Worm (Caenorhabditis elegans) whole organism, young adult: ENCODE results near the gene K01A2.6.

Experiments used
- F10E7.11 ChIP-seq: sonication (generic microtip); optimal IDR thresholded peaks from 2 replicates; lab custom pipeline; 2017; ENCODE audit warnings: mild to moderate bottlenecking, missing genetic modification characterization, moderate library complexity, missing compliant biosample characterization
- F39B2.1 ChIP-seq: fragments of 200-800 bp; sonication (Bioruptor generic); IDR thresholded peaks from 2 replicates; pipeline ENCODE4 v1.3.6; 2022; ENCODE audit warnings: missing genetic modification reagents, missing genetic modification characterization, missing compliant biosample characterization
- F52B5.7 ChIP-seq: sonication (generic microtip); optimal IDR thresholded peaks from 2 replicates; lab custom pipeline; 2016; ENCODE audit warnings: mild to moderate bottlenecking, missing genetic modification characterization, missing compliant biosample characterization
- F57A8.1 ChIP-seq: fragments of 200-800 bp; sonication (Bioruptor generic); optimal IDR thresholded peaks from 2 replicates; lab custom pipeline; 2018; ENCODE audit warnings: mild to moderate bottlenecking, missing genetic modification characterization, moderate library complexity, missing compliant biosample characterization
- F57C9.4 ChIP-seq: sonication (generic microtip); optimal IDR thresholded peaks from 2 replicates; lab custom pipeline; 2017; ENCODE audit warnings: mild to moderate bottlenecking, missing genetic modification characterization, missing compliant biosample characterization
- Y53G8AR.9 ChIP-seq: fragments of 200-800 bp; sonication (Bioruptor generic); conservative IDR thresholded peaks from 2 replicates; pipeline ENCODE4 v1.3.6; 2022; ENCODE audit warnings: missing genetic modification reagents, missing genetic modification characterization, missing compliant biosample characterization
- Y67H2A.10 ChIP-seq: fragments of 200-800 bp; sonication (Bioruptor generic); conservative IDR thresholded peaks from 2 replicates; pipeline ENCODE4 v1.3.6; 2022; ENCODE audit warnings: missing genetic modification reagents, missing genetic modification characterization, missing compliant biosample characterization
- Y95B8A.8 ChIP-seq: fragments of 200-800 bp; sonication (Bioruptor generic); IDR thresholded peaks from 2 replicates; pipeline ENCODE4 v1.3.6; 2022; ENCODE audit warnings: missing genetic modification reagents, missing genetic modification characterization, missing compliant biosample characterization
- ama-1 ChIP-seq, 3 experiments: fragments of 150-350 bp in 1 of 3; sonication (generic microtip) in 2 of 3; optimal IDR thresholded peaks; 2 replicates each; lab custom pipeline; 2014 to 2018; ENCODE audit warnings: missing biosample characterization in 2 of 3, missing genetic modification characterization in 2 of 3, missing genetic modification reagents in 2 of 3
- athp-1 ChIP-seq: sonication (generic microtip); optimal IDR thresholded peaks from 2 replicates; lab custom pipeline; 2017; ENCODE audit warnings: mild to moderate bottlenecking, missing genetic modification characterization, missing compliant biosample characterization
- bed-2 ChIP-seq: fragments of 200-800 bp; sonication (Bioruptor generic); IDR thresholded peaks from 2 replicates; pipeline ENCODE4 v1.3.6; 2022; ENCODE audit warnings: missing genetic modification reagents, missing genetic modification characterization, missing compliant biosample characterization
- ccch-3 ChIP-seq: fragments of 200-800 bp; sonication (Bioruptor generic); optimal IDR thresholded peaks from 2 replicates; lab custom pipeline; 2018; ENCODE audit warnings: mild to moderate bottlenecking, missing genetic modification characterization, missing compliant biosample characterization
- cebp-1 ChIP-seq, 2 experiments: fragments of 200-800 bp in 1 of 2; sonication (Bioruptor generic) in 1 of 2; sonication (generic microtip) in 1 of 2; IDR thresholded peaks in 1 of 2; optimal IDR thresholded peaks in 1 of 2; 2 replicates each; pipeline versions ENCODE4 v1.3.6 to Lab custom; 2017 to 2022; ENCODE audit warnings: missing compliant biosample characterization in 2 of 2, missing genetic modification characterization in 2 of 2, mild to moderate bottlenecking in 1 of 2, missing genetic modification reagents in 1 of 2, moderate library complexity in 1 of 2
- ceh-100 ChIP-seq: fragments of 200-800 bp; sonication (Bioruptor generic); IDR thresholded peaks from 2 replicates; pipeline ENCODE4 v1.3.6; 2022; ENCODE audit warnings: missing genetic modification reagents, missing genetic modification characterization, missing compliant biosample characterization
- dox-1 ChIP-seq: fragments of 200-800 bp; sonication (Bioruptor generic); IDR thresholded peaks from 2 replicates; pipeline ENCODE4 v1.3.6; 2022; ENCODE audit warnings: missing genetic modification reagents, missing genetic modification characterization, missing compliant biosample characterization
- dpl-1 ChIP-seq: fragments of 150-350 bp; optimal IDR thresholded peaks from 2 replicates; lab custom pipeline; 2014; ENCODE audit warnings: missing biosample characterization, missing genetic modification reagents, missing genetic modification characterization
- egl-18 ChIP-seq: fragments of 200-800 bp; sonication (Bioruptor generic); IDR thresholded peaks from 2 replicates; pipeline ENCODE4 v1.3.6; 2022; ENCODE audit warnings: missing genetic modification reagents, missing genetic modification characterization, missing compliant biosample characterization
- ekl-4 ChIP-seq: fragments of 200-800 bp; sonication (Bioruptor generic); IDR thresholded peaks from 2 replicates; pipeline ENCODE4 v1.3.6; 2022; ENCODE audit warnings: missing genetic modification reagents, missing genetic modification characterization, missing compliant biosample characterization
- hmg-1.2 ChIP-seq: fragments of 200-800 bp; sonication (Bioruptor generic); IDR thresholded peaks from 2 replicates; pipeline ENCODE4 v1.3.6; 2022; ENCODE audit warnings: missing genetic modification reagents, missing genetic modification characterization, missing compliant biosample characterization
- hmg-20 ChIP-seq: fragments of 200-800 bp; sonication (Bioruptor generic); IDR thresholded peaks from 2 replicates; pipeline ENCODE4 v1.3.6; 2022; ENCODE audit warnings: missing genetic modification reagents, missing genetic modification characterization, missing compliant biosample characterization
- lin-26 ChIP-seq: fragments of 200-800 bp; sonication (Bioruptor generic); IDR thresholded peaks from 2 replicates; pipeline ENCODE4 v1.3.6; 2022; ENCODE audit warnings: missing genetic modification reagents, missing genetic modification characterization, missing compliant biosample characterization
- lin-35 ChIP-seq, 3 experiments: fragments of 150-350 bp in 2 of 3; sonication (generic microtip) in 1 of 3; optimal IDR thresholded peaks; 2 replicates each; lab custom pipeline; 2014 to 2018; ENCODE audit warnings: missing biosample characterization in 3 of 3, missing genetic modification characterization in 3 of 3, missing genetic modification reagents in 3 of 3
- madf-10 ChIP-seq: sonication (generic microtip); optimal IDR thresholded peaks from 2 replicates; lab custom pipeline; 2016; ENCODE audit warnings: mild to moderate bottlenecking, missing genetic modification characterization, missing compliant biosample characterization
- mel-28 ChIP-seq: sonication (generic microtip); optimal IDR thresholded peaks from 2 replicates; lab custom pipeline; 2016; ENCODE audit warnings: borderline replicate concordance, mild to moderate bottlenecking, missing genetic modification characterization, missing compliant biosample characterization
- nfya-1 ChIP-seq: sonication (generic microtip); optimal IDR thresholded peaks from 2 replicates; lab custom pipeline; 2017; ENCODE audit warnings: antibody characterized with exemption, missing compliant biosample characterization, missing genetic modification characterization, borderline replicate concordance; ENCODE audit not compliant: insufficient read depth
- nfya-2 ChIP-seq: fragments of 200-800 bp; sonication (Bioruptor generic); IDR thresholded peaks from 2 replicates; pipeline ENCODE4 v1.3.6; 2022; ENCODE audit warnings: missing genetic modification reagents, missing genetic modification characterization, missing compliant biosample characterization
- nhr-120 ChIP-seq: fragments of 200-800 bp; sonication (Bioruptor generic); IDR thresholded peaks from 2 replicates; pipeline ENCODE4 v1.3.6; 2022; ENCODE audit warnings: missing genetic modification characterization, missing compliant biosample characterization
- nhr-179 ChIP-seq: sonication (generic microtip); optimal IDR thresholded peaks from 2 replicates; lab custom pipeline; 2016; ENCODE audit warnings: mild to moderate bottlenecking, missing genetic modification characterization, missing compliant biosample characterization
- pbrm-1 ChIP-seq: fragments of 200-800 bp; sonication (Bioruptor generic); IDR thresholded peaks from 2 replicates; pipeline ENCODE4 v1.3.6; 2022; ENCODE audit warnings: missing genetic modification reagents, missing genetic modification characterization, missing compliant biosample characterization
- sdz-38 ChIP-seq: sonication (generic microtip); optimal IDR thresholded peaks from 2 replicates; lab custom pipeline; 2016; ENCODE audit warnings: missing genotype, missing genetic modification characterization, missing compliant biosample characterization
- somi-1 ChIP-seq: fragments of 200-800 bp; sonication (Bioruptor generic); optimal IDR thresholded peaks from 2 replicates; lab custom pipeline; 2018; ENCODE audit warnings: mild to moderate bottlenecking, missing genetic modification characterization, missing compliant biosample characterization
- unc-130 ChIP-seq: sonication (generic microtip); optimal IDR thresholded peaks from 2 replicates; lab custom pipeline; 2016; ENCODE audit warnings: missing genetic modification reagents, missing genetic modification characterization, missing compliant biosample characterization
- zim-3 ChIP-seq: sonication (generic microtip); optimal IDR thresholded peaks from 2 replicates; lab custom pipeline; 2017; ENCODE audit warnings: mild to moderate bottlenecking, missing genetic modification characterization, moderate library complexity, missing compliant biosample characterization
- ztf-25 ChIP-seq: fragments of 200-800 bp; sonication (Bioruptor generic); IDR thresholded peaks from 2 replicates; pipeline ENCODE4 v1.3.6; 2022; ENCODE audit warnings: missing genetic modification reagents, missing genetic modification characterization, missing compliant biosample characterization

Gene K01A2.6

DNA sequence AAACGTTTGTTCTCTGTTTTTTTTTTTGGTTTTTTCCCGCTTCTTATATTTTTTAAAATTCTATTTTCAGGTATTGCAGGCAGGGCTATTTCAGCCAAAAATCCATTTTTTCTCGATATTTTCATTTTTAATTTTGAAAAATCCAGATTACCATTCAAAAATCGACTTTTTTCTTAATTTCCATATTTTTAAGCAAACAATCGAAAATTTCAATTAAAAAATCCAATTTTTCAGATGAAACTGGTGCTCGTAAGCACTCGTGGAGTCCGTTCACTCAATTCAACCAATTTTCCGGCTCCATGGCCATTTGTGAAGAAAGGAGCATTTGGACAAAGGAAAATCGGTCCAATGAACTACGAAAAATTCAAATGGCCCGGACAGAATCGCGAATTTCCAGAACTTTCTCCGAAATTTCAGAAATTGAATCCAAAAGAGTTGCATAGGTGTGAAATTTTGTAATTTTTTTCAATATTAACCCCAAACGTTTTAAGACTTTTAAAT is 11.0 kb upstream of the K01A2.6 start, which contains the start of gene mrpl-41:
Gene mrpl-41, plus strand, starts transcription at position 235 of the 501 bp plus-strand sequence.
- TF ChIP-seq F57C9.4 (tag; lab: Kevin White, UChicago) (peak; percentile 3), F52B5.7 (tag; lab: Kevin White, UChicago) (peak; percentile 43), sdz-38 (tag; lab: Kevin White, UChicago) (no peak), dpl-1 (GFP tag; lab: Kevin White, UChicago) (no peak), hmg-20 (GFP tag; lab: Robert Waterston, UW) (0 out of 2 replicates have a peak, but pooled peaks have one; percentile 30), athp-1 (tag; lab: Kevin White, UChicago) (peak; percentile 11), F10E7.11 (peak; percentile 38), cebp-1 (GFP tag; IDR thresholded peaks at IDR 0.05; lab: Robert Waterston, UW) (no peak), cebp-1 (tag; optimal IDR thresholded peaks at IDR 0.05; lab: Kevin White, UChicago) (peak; percentile 28), F57A8.1 (no peak), ceh-100 (GFP tag; lab: Robert Waterston, UW) (no peak), ekl-4 (GFP tag; lab: Robert Waterston, UW) (peak; percentile 53; the same call in 1 of the 2 replicates), lin-35 (GFP tag; optimal IDR thresholded peaks at IDR 0.05; lab: Kevin White, UChicago) (peak in 1 of 3 experiments; percentile 21), egl-18 (no peak)

DNA sequence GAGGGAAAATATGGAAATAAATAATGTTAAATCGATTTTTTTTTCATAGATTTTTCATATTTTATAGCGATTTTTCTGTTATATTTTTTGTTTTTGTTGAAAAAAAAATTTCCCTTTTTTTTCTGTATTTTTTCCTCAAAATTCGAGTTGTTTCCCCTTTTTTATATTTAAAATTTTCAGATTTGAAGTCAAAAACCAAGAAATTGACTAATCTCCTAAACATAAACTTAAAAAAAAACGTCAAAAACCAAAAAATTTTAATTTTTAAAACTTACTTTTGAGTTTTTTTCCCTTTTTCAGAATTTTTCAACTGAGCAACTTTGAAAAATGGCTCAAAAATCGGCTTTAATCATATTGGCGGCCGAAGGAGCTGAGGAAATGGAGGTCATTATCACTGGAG is 9.5 kb upstream of the K01A2.6 start, which contains the start of gene djr-1.1:
Gene djr-1.1, plus strand, starts transcription at position 301 of the 400 bp plus-strand sequence.
- TF ChIP-seq unc-130 (no peak), Y67H2A.10 (no peak), nfya-1 (tag; lab: Kevin White, UChicago) (no peak), nhr-179 (tag; lab: Kevin White, UChicago) (no peak), madf-10 (tag; lab: Kevin White, UChicago) (no peak), ztf-25 (GFP tag; lab: Robert Waterston, UW) (no peak), pbrm-1 (no peak), F39B2.1 (GFP tag; lab: Robert Waterston, UW) (no peak), nfya-2 (GFP tag; lab: Robert Waterston, UW) (no peak), mel-28 (tag; lab: Kevin White, UChicago) (no peak)

DNA sequence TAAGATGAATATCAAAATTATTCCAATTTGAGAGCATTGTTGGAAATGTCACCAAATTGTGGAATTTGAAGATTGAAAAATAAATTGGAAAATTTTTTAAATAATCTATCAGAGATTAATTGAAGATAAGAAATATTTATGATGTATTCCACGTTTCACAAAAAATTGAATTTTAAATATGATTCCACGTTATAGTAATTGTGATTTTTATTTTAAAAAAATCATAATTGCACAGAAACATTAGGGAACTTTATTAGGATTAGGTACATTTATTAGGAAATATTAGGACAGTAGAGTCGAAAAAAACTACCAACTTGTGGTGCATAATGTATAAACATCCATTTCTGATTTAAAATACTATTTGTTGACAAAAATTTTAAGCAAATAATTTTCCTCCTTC is 5.2 kb upstream of the K01A2.6 start, which contains the start of gene B0432.11:
Gene B0432.11, minus strand, starts transcription at position 101 of the 400 bp plus-strand sequence.
- no peak for TF ChIP-seq dpl-1 (GFP tag; lab: Kevin White, UChicago)
- TF ChIP-seq lin-35 (GFP tag; optimal IDR thresholded peaks at IDR 0.05; lab: Kevin White, UChicago) = no peak
- TF ChIP-seq nfya-1 (tag; lab: Kevin White, UChicago) = no peak
- no peak for TF ChIP-seq Y53G8AR.9
- TF ChIP-seq ccch-3 (GFP tag; lab: Kevin White, UChicago) = no peak
- no peak for TF ChIP-seq lin-26
- TF ChIP-seq zim-3 (tag; lab: Kevin White, UChicago) = no peak
- TF ChIP-seq dox-1 = no peak
- no peak for TF ChIP-seq somi-1
- TF ChIP-seq bed-2 (GFP tag; lab: Robert Waterston, UW) = no peak
- no peak for TF ChIP-seq nhr-120
- no peak for TF ChIP-seq hmg-1.2 (GFP tag; lab: Robert Waterston, UW)
- TF ChIP-seq ama-1 (optimal IDR thresholded peaks at IDR 0.05; lab: Kevin White, UChicago) = no peak
- TF ChIP-seq ama-1 (GFP tag; optimal IDR thresholded peaks at IDR 0.05; lab: Kevin White, UChicago) = no peak
- no peak for TF ChIP-seq Y95B8A.8 (GFP tag; lab: Robert Waterston, UW)
